Fruit fly (Drosophila melanogaster): ENCODE data around the gene Grl65a.

Grl65a gene

dm6 chr3L:6688920-6689319, 21.3 kb upstream of the Grl65a start (continued):
- TF ChIP-seq fd96Cb (tag; optimal IDR thresholded peaks at IDR 0.05) (no peak), dysf (GFP tag; IDR thresholded peaks at IDR 0.05) (no peak), Bteb2 (GFP tag; optimal IDR thresholded peaks at IDR 0.05) (no peak), HLHmδ (GFP tag; optimal IDR thresholded peaks at IDR 0.05) (no peak), Nf-YC (tag; optimal IDR thresholded peaks at IDR 0.05) (no peak), Mrtf (GFP tag; IDR thresholded peaks at IDR 0.05) (no peak), ranshi (GFP tag; IDR thresholded peaks at IDR 0.05) (no peak), abd-A (tag; optimal IDR thresholded peaks at IDR 0.05) (peak; percentile 46), CG15073 (GFP tag; optimal IDR thresholded peaks at IDR 0.05) (no peak), dm (GFP tag; optimal IDR thresholded peaks at IDR 0.05) (no peak), Ets97D (GFP tag; optimal IDR thresholded peaks at IDR 0.05) (peak; percentile 11), Scr (GFP tag; IDR thresholded peaks at IDR 0.05; ENCODE audit: partially characterized antibody) (no peak), CG18011 (GFP tag; optimal IDR thresholded peaks at IDR 0.05) (peak; percentile 74), CG1832 (GFP tag; optimal IDR thresholded peaks at IDR 0.05) (no peak), grau (tag; optimal IDR thresholded peaks at IDR 0.05) (no peak), CG3163 (GFP tag; optimal IDR thresholded peaks at IDR 0.05) (no peak), CG10462 (GFP tag; optimal IDR thresholded peaks at IDR 0.05) (no peak)

DNA sequence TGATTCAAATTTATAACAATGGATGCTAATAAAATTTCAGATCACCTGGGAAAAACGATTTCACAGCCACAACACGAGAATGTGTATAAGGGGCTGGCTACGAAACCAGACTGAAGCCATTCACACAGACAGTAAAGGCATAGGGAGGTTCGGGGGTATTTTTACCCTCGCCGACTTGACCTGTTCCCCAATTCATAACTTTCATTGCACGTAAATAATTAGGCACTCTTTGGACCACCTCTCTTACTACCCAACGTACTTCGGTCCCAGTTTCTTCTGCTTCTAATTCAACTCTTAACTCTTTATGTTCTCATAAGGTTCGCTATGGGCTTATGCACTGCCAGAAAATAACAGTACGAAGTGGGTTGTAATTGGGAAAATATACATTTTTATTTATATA, 2.1 kb downstream of the Grl65a start, which contains the start of gene eIF4E4:
TSS of gene eIF4E4 (minus strand) at position 101 of the 400 bp plus-strand sequence.
- TF ChIP-seq gro (GFP tag; optimal IDR thresholded peaks at IDR 0.05) (no peak), CG8944 (GFP tag; optimal IDR thresholded peaks at IDR 0.05) (no peak), da (GFP tag; optimal IDR thresholded peaks at IDR 0.05) (no peak), CG15601 (tag; optimal IDR thresholded peaks at IDR 0.05) (no peak), gsb-n (tag; optimal IDR thresholded peaks at IDR 0.05) (no peak), ssp (GFP tag; IDR thresholded peaks at IDR 0.05) (no peak), slbo (GFP tag; IDR thresholded peaks at IDR 0.05) (no peak), Blimp-1 (GFP tag; optimal IDR thresholded peaks at IDR 0.05) (no peak), gsb (GFP tag; IDR thresholded peaks at IDR 0.05) (no peak), twi (tag; optimal IDR thresholded peaks at IDR 0.05) (no peak), slp2 (GFP tag; optimal IDR thresholded peaks at IDR 0.05) (no peak), CG17612 (GFP tag; IDR thresholded peaks at IDR 0.05) (no peak), CG9817 (tag; optimal IDR thresholded peaks at IDR 0.05) (no peak), CG6683 (GFP tag; optimal IDR thresholded peaks at IDR 0.05) (no peak), CG2116 (GFP tag; optimal IDR thresholded peaks at IDR 0.05) (no peak)

DNA sequence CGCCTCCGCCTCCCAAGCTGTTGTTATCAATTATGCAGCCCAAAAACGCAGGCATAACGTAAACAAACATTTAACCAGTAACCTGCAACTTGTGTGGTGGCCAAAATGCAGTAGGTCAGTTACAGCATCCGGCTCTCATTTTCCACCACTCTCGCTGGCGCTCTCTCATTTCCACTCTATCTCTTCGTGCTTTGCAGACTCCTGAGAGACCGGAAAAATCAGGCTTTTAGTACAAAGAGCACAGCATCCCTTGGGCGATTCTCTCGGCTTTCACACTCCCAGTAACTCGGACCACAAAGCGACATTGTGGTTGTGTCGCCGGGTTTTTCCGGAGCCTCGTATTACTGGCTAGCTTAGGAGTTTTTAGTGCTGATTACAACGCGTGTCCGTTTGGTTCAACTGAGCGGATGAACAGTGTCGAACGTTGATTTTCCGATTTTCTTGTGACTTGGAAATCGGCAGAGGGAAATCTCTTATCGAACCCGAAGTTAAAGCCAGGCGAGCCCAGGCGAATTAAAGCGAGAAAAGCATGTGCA, 43.9 kb downstream of the Grl65a start, which contains the start of gene GluRIA:
TSS of gene GluRIA (plus strand) at position 364 of the 536 bp plus-strand sequence.
- no peak for TF ChIP-seq Elba2 (GFP tag; optimal IDR thresholded peaks at IDR 0.05)
- peak; percentile 67 for TF ChIP-seq Deaf1 (tag; optimal IDR thresholded peaks at IDR 0.05)
- TF ChIP-seq CG32767 (GFP tag; IDR thresholded peaks at IDR 0.05): no peak
- peak; percentile 66; the same call in 1 of the 2 replicates for TF ChIP-seq CG8765 (GFP tag; IDR thresholded peaks at IDR 0.05)
- TF ChIP-seq Oaz (GFP tag; IDR thresholded peaks at IDR 0.05): 0 out of 2 replicates have a peak, but pooled peaks have one; percentile 19
- TF ChIP-seq CG13123 (GFP tag; optimal IDR thresholded peaks at IDR 0.05): no peak
- no peak for TF ChIP-seq CG10267 (tag; optimal IDR thresholded peaks at IDR 0.05)
- TF ChIP-seq twi (tag; optimal IDR thresholded peaks at IDR 0.05): no peak
- TF ChIP-seq Trl (optimal IDR thresholded peaks at IDR 0.05): peak; percentile 55 to 67
- no peak for TF ChIP-seq Trl (GFP tag; optimal IDR thresholded peaks at IDR 0.05)
- peak; percentile 8; the same call in 1 of the 2 replicates for TF ChIP-seq seq (GFP tag; IDR thresholded peaks at IDR 0.05)
- no peak for TF ChIP-seq repo (GFP tag; optimal IDR thresholded peaks at IDR 0.05)
- TF ChIP-seq zen2 (GFP tag; IDR thresholded peaks at IDR 0.05; ENCODE audit: partially characterized antibody): no peak
- no peak for TF ChIP-seq CG10959 (GFP tag; IDR thresholded peaks at IDR 0.05)
- TF ChIP-seq abd-A (tag; optimal IDR thresholded peaks at IDR 0.05): peak; percentile 26
- TF ChIP-seq Jarid2 (GFP tag; optimal IDR thresholded peaks at IDR 0.05): peak; percentile 44
- no peak for TF ChIP-seq ftz-f1 (GFP tag; optimal IDR thresholded peaks at IDR 0.05)
